Fruit fly (Drosophila melanogaster): Measurements from ENCODE around the gene PrBP.
A peak's percentile ranks its signal among the peaks of the same experiment; 100 is the strongest.

PrBP gene

dm6 chr2L:8697915-8698627, 12.3 kb upstream of the PrBP start (continued):
- TF ChIP-seq hb (GFP tag; IDR thresholded peaks at IDR 0.05; ENCODE audit: partially characterized antibody) (no peak), so (GFP tag; IDR thresholded peaks at IDR 0.05) (no peak), CG8765 (GFP tag; IDR thresholded peaks at IDR 0.05) (no peak), CG13624 (GFP tag; optimal IDR thresholded peaks at IDR 0.05) (peak; percentile 24), toy (GFP tag; IDR thresholded peaks at IDR 0.05) (no peak), Rx (GFP tag; IDR thresholded peaks at IDR 0.05) (no peak), CG10462 (GFP tag; optimal IDR thresholded peaks at IDR 0.05) (no peak), CG16815 (GFP tag; optimal IDR thresholded peaks at IDR 0.05) (no peak), Antp (GFP tag; optimal IDR thresholded peaks at IDR 0.05) (no peak), CG11504 (tag; optimal IDR thresholded peaks at IDR 0.05) (no peak), Xrp1 (GFP tag; IDR thresholded peaks at IDR 0.05) (no peak), Hey (tag; optimal IDR thresholded peaks at IDR 0.05) (peak; percentile 90), Ssrp (tag; optimal IDR thresholded peaks at IDR 0.05) (no peak), Hand (GFP tag; optimal IDR thresholded peaks at IDR 0.05) (no peak), dan (GFP tag; IDR thresholded peaks at IDR 0.05) (no peak), CG15269 (tag; optimal IDR thresholded peaks at IDR 0.05) (peak; percentile 5), B-H2 (GFP tag; optimal IDR thresholded peaks at IDR 0.05) (peak; percentile 24), zen2 (GFP tag; IDR thresholded peaks at IDR 0.05; ENCODE audit: partially characterized antibody) (no peak), grn (GFP tag; optimal IDR thresholded peaks at IDR 0.05) (peak; percentile 83), chinmo (GFP tag; IDR thresholded peaks at IDR 0.05; ENCODE audit: partially characterized antibody) (peak; percentile 78; the same call in 2 of the 4 replicates), odd (GFP tag; optimal IDR thresholded peaks at IDR 0.05) (no peak), mam (GFP tag; optimal IDR thresholded peaks at IDR 0.05) (no peak), slbo (GFP tag; IDR thresholded peaks at IDR 0.05) (no peak), Oli (tag; optimal IDR thresholded peaks at IDR 0.05) (peak; percentile 8), CG9817 (tag; optimal IDR thresholded peaks at IDR 0.05) (no peak), CG6765 (GFP tag; optimal IDR thresholded peaks at IDR 0.05) (peak; percentile 14), Neu2 (GFP tag; optimal IDR thresholded peaks at IDR 0.05; ENCODE audit: borderline replicate concordance) (no peak), CG9609 (GFP tag; optimal IDR thresholded peaks at IDR 0.05) (no peak), NC2α (GFP tag; optimal IDR thresholded peaks at IDR 0.05) (no peak), row (GFP tag; IDR thresholded peaks at IDR 0.05) (peak; percentile 48; the same call in 1 of the 3 replicates), wek (GFP tag; optimal IDR thresholded peaks at IDR 0.05) (peak; percentile 20), CG12659 (GFP tag; optimal IDR thresholded peaks at IDR 0.05) (no peak), sc (optimal IDR thresholded peaks at IDR 0.05) (no peak), sc (GFP tag; optimal IDR thresholded peaks at IDR 0.05) (no peak), CG17328 (GFP tag; IDR thresholded peaks at IDR 0.05) (no peak), CHES-1-like (GFP tag; optimal IDR thresholded peaks at IDR 0.05) (no peak), br (optimal IDR thresholded peaks at IDR 0.05) (no peak), CG17385 (GFP tag; optimal IDR thresholded peaks at IDR 0.05) (no peak), peb (GFP tag; IDR thresholded peaks at IDR 0.05) (no peak), CG5953 (GFP tag; IDR thresholded peaks at IDR 0.05) (no peak), ro (GFP tag; IDR thresholded peaks at IDR 0.05) (no peak), GATAe (GFP tag; conservative IDR thresholded peaks at IDR 0.05) (peak; percentile 66), Nf-YB (GFP tag; optimal IDR thresholded peaks at IDR 0.05) (peak; percentile 18), grau (tag; optimal IDR thresholded peaks at IDR 0.05) (peak; percentile 16), Gsc (GFP tag; IDR thresholded peaks at IDR 0.05) (no peak), CG2875 (GFP tag; optimal IDR thresholded peaks at IDR 0.05) (no peak), CG18476 (GFP tag; optimal IDR thresholded peaks at IDR 0.05) (no peak), H15 (GFP tag; IDR thresholded peaks at IDR 0.05) (no peak), CG10543 (GFP tag; optimal IDR thresholded peaks at IDR 0.05) (peak; percentile 33), CG11695 (GFP tag; IDR thresholded peaks at IDR 0.05) (no peak; the same call in 2 of the 3 replicates), danr (GFP tag; IDR thresholded peaks at IDR 0.05) (no peak)

All from whole organism, embryonic.